Fruit fly (Drosophila melanogaster): ENCODE measurements around the gene Lasp.

Lasp gene

dm6 chr3L:16710258-16711020, 1.0 kb downstream of the Lasp start:
- TF ChIP-seq pan (optimal IDR thresholded peaks at IDR 0.05) (no peak), rgr (GFP tag; optimal IDR thresholded peaks at IDR 0.05) (peak; percentile 27), dl (GFP tag; optimal IDR thresholded peaks at IDR 0.05; ENCODE audit: insufficient read depth in 1 of 2, partially characterized antibody in 2 of 2) (no peak), psq (GFP tag; optimal IDR thresholded peaks at IDR 0.05) (peak; percentile 24), CG9705 (GFP tag; optimal IDR thresholded peaks at IDR 0.05) (peak; percentile 4), GATAd (GFP tag; optimal IDR thresholded peaks at IDR 0.05) (no peak), fru (GFP tag; optimal IDR thresholded peaks at IDR 0.05) (peak; percentile 24), Jra (GFP tag; optimal IDR thresholded peaks at IDR 0.05) (no peak), dmrt93B (GFP tag; optimal IDR thresholded peaks at IDR 0.05) (peak; percentile 24), HLH106 (tag; optimal IDR thresholded peaks at IDR 0.05) (peak; percentile 71), Vsx2 (GFP tag; optimal IDR thresholded peaks at IDR 0.05; ENCODE audit: partially characterized antibody) (no peak), OdsH (GFP tag; optimal IDR thresholded peaks at IDR 0.05) (peak; percentile 21), sv (GFP tag; optimal IDR thresholded peaks at IDR 0.05) (no peak), sage (GFP tag; optimal IDR thresholded peaks at IDR 0.05) (no peak), brk (GFP tag; optimal IDR thresholded peaks at IDR 0.05) (no peak), Dif (GFP tag; optimal IDR thresholded peaks at IDR 0.05; ENCODE audit: partially characterized antibody) (no peak), Sp1 (GFP tag; optimal IDR thresholded peaks at IDR 0.05) (peak; percentile 48), lola (GFP tag; optimal IDR thresholded peaks at IDR 0.05) (no peak), jim (GFP tag; optimal IDR thresholded peaks at IDR 0.05) (no peak), Hnf4 (GFP tag; optimal IDR thresholded peaks at IDR 0.05) (no peak), Dfd (GFP tag; optimal IDR thresholded peaks at IDR 0.05) (no peak), Hr78 (GFP tag; optimal IDR thresholded peaks at IDR 0.05) (no peak), h (GFP tag; optimal IDR thresholded peaks at IDR 0.05) (peak; percentile 17), Rel (GFP tag; optimal IDR thresholded peaks at IDR 0.05) (no peak), Rel (tag; optimal IDR thresholded peaks at IDR 0.05) (no peak), Hr83 (GFP tag; optimal IDR thresholded peaks at IDR 0.05; ENCODE audit: poor library complexity, severe bottlenecking) (no peak), woc (GFP tag; optimal IDR thresholded peaks at IDR 0.05) (no peak), br (GFP tag; optimal IDR thresholded peaks at IDR 0.05) (no peak), foxo (GFP tag; optimal IDR thresholded peaks at IDR 0.05) (peak in 1 of 2 experiments; percentile 65), N (GFP tag; optimal IDR thresholded peaks at IDR 0.05) (no peak), Abd-B (GFP tag; optimal IDR thresholded peaks at IDR 0.05) (no peak), CrebA (GFP tag; optimal IDR thresholded peaks at IDR 0.05; ENCODE audit: borderline replicate concordance) (no peak), tai (GFP tag; optimal IDR thresholded peaks at IDR 0.05) (no peak), ey (GFP tag; optimal IDR thresholded peaks at IDR 0.05) (peak; percentile 17), usp (GFP tag; optimal IDR thresholded peaks at IDR 0.05) (no peak), dsf (GFP tag; optimal IDR thresholded peaks at IDR 0.05; ENCODE audit: borderline replicate concordance) (no peak), Myc (optimal IDR thresholded peaks at IDR 0.05) (no peak), Mio (GFP tag; optimal IDR thresholded peaks at IDR 0.05) (no peak), CG32264 (GFP tag; optimal IDR thresholded peaks at IDR 0.05) (no peak)

DNA sequence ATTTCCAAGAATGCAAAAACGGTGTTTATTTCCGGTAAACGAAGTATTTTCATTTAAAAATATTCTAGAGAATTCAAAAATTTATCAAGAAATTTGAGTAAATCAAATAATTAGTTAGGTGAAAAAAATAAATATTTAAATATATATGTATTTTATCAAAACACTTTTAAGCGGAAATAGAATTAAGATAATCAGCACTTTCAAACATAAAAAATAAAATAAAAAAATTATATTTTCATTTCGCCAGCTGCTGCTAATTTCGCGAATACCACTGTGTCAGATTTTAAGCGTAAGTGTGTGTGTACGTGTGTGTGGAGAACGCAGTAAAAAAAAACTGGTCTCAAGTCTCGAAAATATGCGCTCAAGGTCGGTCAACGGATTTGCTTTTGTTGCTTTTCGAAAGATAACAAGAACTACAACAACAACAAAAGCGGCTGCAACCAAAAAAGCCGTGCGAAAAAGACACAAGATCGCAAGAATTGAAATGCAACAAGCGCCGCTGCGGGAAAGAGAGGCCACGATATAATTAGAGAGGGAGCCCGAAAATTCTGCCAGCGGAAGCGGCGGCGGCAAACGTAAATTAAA, 1.7 kb downstream of the Lasp start:
- TF ChIP-seq br (GFP tag; optimal IDR thresholded peaks at IDR 0.05) (no peak), sage (GFP tag; optimal IDR thresholded peaks at IDR 0.05) (peak; percentile 13), tai (GFP tag; optimal IDR thresholded peaks at IDR 0.05) (no peak), woc (GFP tag; optimal IDR thresholded peaks at IDR 0.05) (peak; percentile 16), CrebA (GFP tag; optimal IDR thresholded peaks at IDR 0.05; ENCODE audit: borderline replicate concordance) (no peak), rgr (GFP tag; optimal IDR thresholded peaks at IDR 0.05) (peak; percentile 22), CG32264 (GFP tag; optimal IDR thresholded peaks at IDR 0.05) (no peak), Sp1 (GFP tag; optimal IDR thresholded peaks at IDR 0.05) (no peak), brk (GFP tag; optimal IDR thresholded peaks at IDR 0.05) (peak; percentile 10), h (GFP tag; optimal IDR thresholded peaks at IDR 0.05) (no peak), lola (GFP tag; optimal IDR thresholded peaks at IDR 0.05) (no peak), Abd-B (GFP tag; optimal IDR thresholded peaks at IDR 0.05) (no peak), foxo (GFP tag; optimal IDR thresholded peaks at IDR 0.05) (no peak), ey (GFP tag; optimal IDR thresholded peaks at IDR 0.05) (no peak), usp (GFP tag; optimal IDR thresholded peaks at IDR 0.05) (no peak), Jra (GFP tag; optimal IDR thresholded peaks at IDR 0.05) (no peak), N (GFP tag; optimal IDR thresholded peaks at IDR 0.05) (no peak), HLH106 (tag; optimal IDR thresholded peaks at IDR 0.05) (peak; percentile 43), pan (optimal IDR thresholded peaks at IDR 0.05) (no peak), OdsH (GFP tag; optimal IDR thresholded peaks at IDR 0.05) (peak; percentile 1), Rel (GFP tag; optimal IDR thresholded peaks at IDR 0.05) (no peak), Rel (tag; optimal IDR thresholded peaks at IDR 0.05) (no peak), dmrt93B (GFP tag; optimal IDR thresholded peaks at IDR 0.05) (no peak), dl (GFP tag; optimal IDR thresholded peaks at IDR 0.05; ENCODE audit: insufficient read depth in 1 of 2, partially characterized antibody in 2 of 2) (no peak), CG9705 (GFP tag; optimal IDR thresholded peaks at IDR 0.05) (no peak), psq (GFP tag; optimal IDR thresholded peaks at IDR 0.05) (no peak), jim (GFP tag; optimal IDR thresholded peaks at IDR 0.05) (peak; percentile 40), Hnf4 (GFP tag; optimal IDR thresholded peaks at IDR 0.05) (peak; percentile 48), fru (GFP tag; optimal IDR thresholded peaks at IDR 0.05) (no peak), Vsx2 (GFP tag; optimal IDR thresholded peaks at IDR 0.05; ENCODE audit: partially characterized antibody) (no peak), Dif (GFP tag; optimal IDR thresholded peaks at IDR 0.05; ENCODE audit: partially characterized antibody) (no peak), sv (GFP tag; optimal IDR thresholded peaks at IDR 0.05) (no peak), Mio (GFP tag; optimal IDR thresholded peaks at IDR 0.05) (no peak), Myc (optimal IDR thresholded peaks at IDR 0.05) (no peak), Dfd (GFP tag; optimal IDR thresholded peaks at IDR 0.05) (no peak), Hr83 (GFP tag; optimal IDR thresholded peaks at IDR 0.05; ENCODE audit: poor library complexity, severe bottlenecking) (no peak), dsf (GFP tag; optimal IDR thresholded peaks at IDR 0.05; ENCODE audit: borderline replicate concordance) (no peak), Hr78 (GFP tag; optimal IDR thresholded peaks at IDR 0.05) (no peak), GATAd (GFP tag; optimal IDR thresholded peaks at IDR 0.05) (no peak)

Measured in whole organism, wandering third instar larva.